Fruit fly (Drosophila melanogaster) whole organism, embryonic: ENCODE results near the gene scrib.

Source experiments
- CG10209 ChIP-seq: fragments of 200-800 bp; sonication (Bioruptor generic); optimal IDR thresholded peaks from 3 replicates; lab custom pipeline; 2017; ENCODE audit warnings: missing biosample characterization, mild to moderate bottlenecking, missing genetic modification characterization, missing genetic modification reagents
- CG1603 ChIP-seq: fragments of 200-800 bp; sonication (Bioruptor generic); optimal IDR thresholded peaks from 2 replicates; lab custom pipeline; 2019; ENCODE audit warnings: missing biosample characterization, mild to moderate bottlenecking, missing genetic modification characterization, moderate library complexity
- CG1647 ChIP-seq: fragments of 200-800 bp; sonication (Bioruptor generic); optimal IDR thresholded peaks from 3 replicates; lab custom pipeline; 2016; ENCODE audit warnings: missing biosample characterization, missing genetic modification characterization
- CG17568 ChIP-seq: fragments of 200-800 bp; sonication (Bioruptor generic); optimal IDR thresholded peaks from 2 replicates; lab custom pipeline; 2018; ENCODE audit warnings: missing biosample characterization, mild to moderate bottlenecking, missing genetic modification characterization, moderate library complexity
- CG31441 ChIP-seq: fragments of 200-800 bp; sonication (Bioruptor generic); IDR thresholded peaks from 2 replicates; pipeline ENCODE4 v1.3.6; 2022; ENCODE audit warnings: missing biosample characterization, missing genetic modification characterization
- Dip2 ChIP-seq: fragments of 200-800 bp; sonication (Bioruptor generic); IDR thresholded peaks from 2 replicates; pipeline ENCODE4 v1.3.6; 2022; ENCODE audit warnings: missing biosample characterization, missing genetic modification characterization
- Gug ChIP-seq: fragments of 200-800 bp; sonication (Bioruptor generic); IDR thresholded peaks from 4 replicates; pipeline ENCODE4 v1.3.6; 2022; ENCODE audit warnings: missing biosample characterization, missing genetic modification characterization
- Kr ChIP-seq: fragments of 200-800 bp; sonication (Bioruptor generic); optimal IDR thresholded peaks from 2 replicates; lab custom pipeline; 2017; ENCODE audit warnings: missing biosample characterization, mild to moderate bottlenecking, missing genetic modification characterization
- Ptx1 ChIP-seq: fragments of 200-800 bp; sonication (Bioruptor generic); IDR thresholded peaks from 2 replicates; pipeline ENCODE4 v1.3.6; 2022; ENCODE audit warnings: missing biosample characterization, missing genetic modification characterization
- Sox102F ChIP-seq: fragments of 200-800 bp; sonication (Bioruptor generic); optimal IDR thresholded peaks from 2 replicates; lab custom pipeline; 2018; ENCODE audit warnings: missing biosample characterization, mild to moderate bottlenecking, missing genetic modification characterization, moderate library complexity
- cas ChIP-seq: fragments of 200-800 bp; sonication (Bioruptor generic); IDR thresholded peaks from 2 replicates; pipeline ENCODE4 v1.3.6; 2022; ENCODE audit warnings: missing biosample characterization, missing genetic modification characterization
- prd ChIP-seq, 3 experiments: fragments of >200 bp in 2 of 3; fragments of 200-800 bp in 1 of 3; sonication (Bioruptor generic) in 1 of 3; optimal IDR thresholded peaks in 2 of 3; IDR thresholded peaks in 1 of 3; 2 replicates in 2 of 3; 3 replicates in 1 of 3; pipeline versions ENCODE4 v1.3.6 to Lab custom; 2017 to 2022; ENCODE audit warnings: missing biosample characterization in 1 of 3, missing genetic modification characterization in 1 of 3
- vnd ChIP-seq: fragments of 200-800 bp; sonication (Bioruptor generic); IDR thresholded peaks from 3 replicates; pipeline ENCODE4 v1.3.6; 2022; ENCODE audit warnings: missing biosample characterization, missing genetic modification characterization; ENCODE audit not compliant: partially characterized antibody

DNA sequence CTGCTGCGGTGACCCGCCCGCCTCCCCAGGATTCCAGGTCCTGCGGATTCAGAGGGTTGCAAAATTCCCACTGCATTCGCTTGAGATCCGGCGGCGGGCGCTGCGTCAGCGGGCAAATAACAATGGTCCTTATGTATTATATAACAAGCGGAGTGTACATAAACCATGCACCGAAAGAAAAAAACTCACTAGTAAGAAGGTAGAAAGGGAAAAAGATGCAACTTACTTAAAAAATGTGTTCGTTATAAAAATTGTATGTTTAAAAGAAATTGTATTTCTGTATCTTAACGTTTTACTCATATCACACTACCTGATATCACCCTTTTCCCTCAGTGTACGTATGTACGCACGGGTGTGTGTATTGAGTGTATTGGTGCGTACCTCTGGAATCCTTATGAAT, 37.0 kb upstream of the scrib start:
- no peak for TF ChIP-seq CG10209 (GFP tag; lab: Kevin White, UChicago)
- TF ChIP-seq CG31441 (GFP tag; lab: Robert Waterston, UW), result 0 out of 2 replicates have a peak, but pooled peaks have one; percentile 28
- TF ChIP-seq CG1603 (tag; lab: Kevin White, UChicago), result peak; percentile 23
- TF ChIP-seq Ptx1 (GFP tag; lab: Robert Waterston, UW), result 0 out of 2 replicates have a peak, but pooled peaks have one; percentile 44
- TF ChIP-seq Sox102F, result peak; percentile 17
- TF ChIP-seq CG1647, result no peak
- TF ChIP-seq Kr, result no peak
- no peak for TF ChIP-seq prd (optimal IDR thresholded peaks at IDR 0.05; lab: Kevin White, UChicago)
- TF ChIP-seq prd (GFP tag; IDR thresholded peaks at IDR 0.05; lab: Robert Waterston, UW), result peak; percentile 72; the same call in 2 of the 3 replicates
- no peak for TF ChIP-seq Dip2
- TF ChIP-seq vnd, result no peak
- no peak for TF ChIP-seq CG17568 (GFP tag; lab: Kevin White, UChicago)
- no peak for TF ChIP-seq cas (GFP tag; lab: Robert Waterston, UW)
- no peak for TF ChIP-seq Gug
